Worm (Caenorhabditis elegans) whole organism, midembryonic: ENCODE results near the gene sru-19.

Source experiments
- T22C8.4 ChIP-seq: fragments of 200-800 bp; sonication (Bioruptor generic); IDR thresholded peaks from 2 replicates; pipeline ENCODE4 v1.3.6; 2022; ENCODE audit warnings: missing genetic modification characterization, missing compliant biosample characterization
- cog-1 ChIP-seq: sonication (generic microtip); optimal IDR thresholded peaks from 2 replicates; lab custom pipeline; 2016; ENCODE audit warnings: missing genetic modification characterization, missing compliant biosample characterization
- flt-1 ChIP-seq: fragments of 200-800 bp; sonication (Bioruptor generic); IDR thresholded peaks from 2 replicates; pipeline ENCODE4 v1.3.6; 2022; ENCODE audit warnings: missing genetic modification characterization, missing compliant biosample characterization
- klf-2 ChIP-seq: fragments of 200-800 bp; sonication (Bioruptor generic); conservative IDR thresholded peaks from 2 replicates; pipeline ENCODE4 v1.3.6; 2022; ENCODE audit warnings: missing genetic modification reagents, missing genetic modification characterization, missing compliant biosample characterization
- med-1 ChIP-seq: sonication (generic microtip); optimal IDR thresholded peaks from 2 replicates; lab custom pipeline; 2017; ENCODE audit warnings: missing genetic modification characterization, mild to moderate bottlenecking, missing compliant biosample characterization, antibody characterized with exemption, missing genetic modification reagents; ENCODE audit not compliant: insufficient read depth
- ref-1 ChIP-seq: fragments of 200-800 bp; sonication (Bioruptor generic); conservative IDR thresholded peaks from 2 replicates; pipeline ENCODE4 v1.3.6; 2022; ENCODE audit warnings: missing genetic modification reagents, missing genetic modification characterization, missing compliant biosample characterization
- ztf-29 ChIP-seq: fragments of 200-800 bp; sonication (Bioruptor generic); IDR thresholded peaks from 2 replicates; pipeline ENCODE4 v1.3.6; 2022; ENCODE audit warnings: missing genetic modification reagents, missing genetic modification characterization, missing compliant biosample characterization

- TF ChIP-seq med-1 (GFP tag; lab: Kevin White, UChicago), result no peak
- TF ChIP-seq flt-1 (GFP tag; lab: Robert Waterston, UW), result 0 out of 2 replicates have a peak, but pooled peaks have one; percentile 43
- TF ChIP-seq cog-1, result no peak
- no peak for TF ChIP-seq ztf-29 (GFP tag; lab: Robert Waterston, UW)
- TF ChIP-seq klf-2, result no peak
- TF ChIP-seq ref-1 (GFP tag; lab: Robert Waterston, UW), result no peak
- no peak for TF ChIP-seq T22C8.4 (GFP tag; lab: Robert Waterston, UW)
Measured at ce11 chrIV:12544624-12545023, 46.3 kb downstream of the sru-19 start.
